Worm (Caenorhabditis elegans) whole organism, late embryonic: ENCODE results near the gene nhr-118.

Source experiments
- K02D7.2 ChIP-seq: sonication (generic microtip); optimal IDR thresholded peaks from 2 replicates; lab custom pipeline; 2017; ENCODE audit warnings: mild to moderate bottlenecking, missing genetic modification characterization, missing compliant biosample characterization
- ama-1 ChIP-seq: fragments of 150-350 bp; optimal IDR thresholded peaks from 2 replicates; lab custom pipeline; 2014
- ceh-31 ChIP-seq: sonication (generic microtip); optimal IDR thresholded peaks from 2 replicates; lab custom pipeline; 2016; ENCODE audit warnings: missing genetic modification characterization, missing compliant biosample characterization
- dmd-4 ChIP-seq: sonication (generic microtip); optimal IDR thresholded peaks from 2 replicates; lab custom pipeline; 2016; ENCODE audit warnings: borderline replicate concordance, missing genetic modification characterization, missing compliant biosample characterization
- nhr-11 ChIP-seq: fragments of 150-350 bp; optimal IDR thresholded peaks from 2 replicates; lab custom pipeline; 2014; ENCODE audit warnings: missing biosample characterization, missing genetic modification characterization
- pha-4 ChIP-seq: fragments of 150-350 bp; optimal IDR thresholded peaks from 2 replicates; lab custom pipeline; 2018; ENCODE audit warnings: missing biosample characterization, missing genetic modification reagents, missing genetic modification characterization
- pros-1 ChIP-seq: fragments of 150-350 bp; optimal IDR thresholded peaks from 2 replicates; lab custom pipeline; 2014; ENCODE audit warnings: missing biosample characterization, missing genetic modification reagents, missing genetic modification characterization
- rnt-1 ChIP-seq: sonication (generic microtip); optimal IDR thresholded peaks from 2 replicates; lab custom pipeline; 2016; ENCODE audit warnings: missing genetic modification characterization, missing compliant biosample characterization
- zip-5 ChIP-seq: sonication (generic microtip); optimal IDR thresholded peaks from 2 replicates; lab custom pipeline; 2016; ENCODE audit warnings: missing genetic modification characterization, missing compliant biosample characterization

- no peak for TF ChIP-seq dmd-4 (tag; lab: Kevin White, UChicago)
- peak; percentile 12 for TF ChIP-seq ceh-31
- TF ChIP-seq K02D7.2, result no peak
- no peak for TF ChIP-seq nhr-11 (tag; lab: Kevin White, UChicago)
- no peak for TF ChIP-seq pha-4 (tag; lab: Kevin White, UChicago)
- TF ChIP-seq zip-5 (tag; lab: Kevin White, UChicago), result no peak
- no peak for TF ChIP-seq rnt-1 (tag; lab: Kevin White, UChicago)
- TF ChIP-seq ama-1 (lab: Kevin White, UChicago), result no peak
- TF ChIP-seq pros-1 (tag; lab: Kevin White, UChicago), result no peak
Measured at ce11 chrV:4371309-4371933, 36.2 kb upstream of the nhr-118 start, which contains the start of the genes gmpr-1 and fipp-1.
